Worm (Caenorhabditis elegans) whole organism, L4 larva: ENCODE results near the gene R02F2.9.

Experiments used
- F44E2.7 ChIP-seq: fragments of 200-800 bp; sonication (Bioruptor generic); IDR thresholded peaks from 2 replicates; pipeline ENCODE4 v2.1.2; 2022; ENCODE audit warnings: missing genetic modification characterization, missing compliant biosample characterization
- R02D3.7 ChIP-seq: fragments of 150-350 bp; sonication (generic microtip); optimal IDR thresholded peaks from 3 replicates; lab custom pipeline; 2014; ENCODE audit warnings: missing biosample characterization, missing genetic modification characterization
- T20F7.1 ChIP-seq: fragments of 200-800 bp; sonication (Bioruptor generic); optimal IDR thresholded peaks from 2 replicates; lab custom pipeline; 2018; ENCODE audit warnings: mild to moderate bottlenecking, missing genetic modification characterization, missing compliant biosample characterization
- T26A8.4 ChIP-seq: fragments of 200-800 bp; sonication (Bioruptor generic); IDR thresholded peaks from 2 replicates; pipeline ENCODE4 v1.3.6; 2022; ENCODE audit warnings: missing genetic modification characterization, missing compliant biosample characterization
- Y48G9A.11 ChIP-seq: fragments of 200-800 bp; sonication (Bioruptor generic); IDR thresholded peaks from 2 replicates; pipeline ENCODE4 v1.3.6; 2022; ENCODE audit warnings: missing genetic modification reagents, missing genetic modification characterization, missing compliant biosample characterization
- Y5F2A.4 ChIP-seq: fragments of 200-800 bp; sonication (Bioruptor generic); optimal IDR thresholded peaks from 2 replicates; lab custom pipeline; 2018; ENCODE audit warnings: mild to moderate bottlenecking, missing genetic modification characterization, missing compliant biosample characterization
- ZK546.5 ChIP-seq, 2 experiments: sonication (generic microtip); optimal IDR thresholded peaks; 2 replicates each; lab custom pipeline; 2017; ENCODE audit warnings: missing biosample characterization in 2 of 2, missing genetic modification characterization in 2 of 2
- aha-1 ChIP-seq: fragments of 150-350 bp; peaks from one replicate; lab custom pipeline; 2014; ENCODE audit warnings: missing biosample characterization, missing genetic modification characterization
- ama-1 ChIP-seq: fragments of 150-350 bp; optimal IDR thresholded peaks from 2 replicates; lab custom pipeline; 2014; ENCODE audit warnings: inconsistent platforms, mixed read lengths
- ceh-62 ChIP-seq: sonication (generic microtip); optimal IDR thresholded peaks from 2 replicates; lab custom pipeline; 2017; ENCODE audit warnings: missing biosample characterization, missing genetic modification characterization
- ctbp-1 ChIP-seq: fragments of 200-800 bp; sonication (Bioruptor generic); IDR thresholded peaks from 2 replicates; pipeline ENCODE4 v1.3.6; 2022; ENCODE audit warnings: missing genetic modification reagents, missing genetic modification characterization, missing compliant biosample characterization
- daf-16 ChIP-seq, 3 experiments: sonication (generic microtip); optimal IDR thresholded peaks; 2 replicates each; lab custom pipeline; 2016 to 2017; ENCODE audit warnings: missing genetic modification characterization in 3 of 3, missing genetic modification reagents in 3 of 3, mild to moderate bottlenecking in 2 of 3, missing compliant biosample characterization in 2 of 3, missing biosample characterization in 1 of 3, moderate library complexity in 1 of 3
- dpl-1 ChIP-seq: fragments of 150-350 bp; optimal IDR thresholded peaks from 2 replicates; lab custom pipeline; 2014; ENCODE audit warnings: missing biosample characterization, missing genetic modification reagents, missing genetic modification characterization
- dve-1 ChIP-seq: sonication (generic microtip); optimal IDR thresholded peaks from 2 replicates; lab custom pipeline; 2017; ENCODE audit warnings: antibody characterized with exemption, mild to moderate bottlenecking, missing genetic modification characterization, missing compliant biosample characterization; ENCODE audit not compliant: insufficient read depth
- hif-1 ChIP-seq, 2 experiments: sonication (generic microtip); optimal IDR thresholded peaks; 2 replicates each; lab custom pipeline; 2016 to 2017; ENCODE audit warnings: missing compliant biosample characterization in 2 of 2, missing genetic modification characterization in 2 of 2, missing genetic modification reagents in 2 of 2, missing genotype in 2 of 2, mild to moderate bottlenecking in 1 of 2
- hlh-11 ChIP-seq: fragments of 200-800 bp; sonication (Bioruptor generic); optimal IDR thresholded peaks from 2 replicates; lab custom pipeline; 2018; ENCODE audit warnings: mild to moderate bottlenecking, missing genetic modification characterization, missing compliant biosample characterization
- hlh-30 ChIP-seq: sonication (generic microtip); optimal IDR thresholded peaks from 2 replicates; lab custom pipeline; 2017; ENCODE audit warnings: antibody characterized with exemption, mild to moderate bottlenecking, missing genetic modification characterization, missing compliant biosample characterization; ENCODE audit not compliant: insufficient read depth
- lim-7 ChIP-seq: fragments of 200-800 bp; sonication (Bioruptor generic); IDR thresholded peaks from 2 replicates; pipeline ENCODE4 v1.3.6; 2022; ENCODE audit warnings: missing genetic modification characterization, missing compliant biosample characterization
- lir-3 ChIP-seq: sonication (generic microtip); optimal IDR thresholded peaks from 2 replicates; lab custom pipeline; 2016; ENCODE audit warnings: mild to moderate bottlenecking, missing genetic modification characterization, missing compliant biosample characterization
- lsy-2 ChIP-seq, 2 experiments: fragments of 150-350 bp in 1 of 2; sonication (generic microtip) in 1 of 2; optimal IDR thresholded peaks; 2 replicates each; lab custom pipeline; 2014 to 2017; ENCODE audit warnings: missing biosample characterization in 2 of 2, missing genetic modification characterization in 2 of 2
- madf-5 ChIP-seq, 2 experiments: fragments of 200-800 bp; sonication (Bioruptor generic); IDR thresholded peaks; 2 replicates each; pipeline ENCODE4 v1.3.6; 2022; ENCODE audit warnings: missing compliant biosample characterization in 2 of 2, missing genetic modification characterization in 2 of 2
- mdl-1 ChIP-seq, 2 experiments: fragments of 150-350 bp in 1 of 2; sonication (generic microtip) in 1 of 2; optimal IDR thresholded peaks; 2 replicates each; lab custom pipeline; 2014 to 2017; ENCODE audit warnings: missing biosample characterization in 2 of 2, missing genetic modification characterization in 2 of 2
- mep-1 ChIP-seq: fragments of 150-350 bp; sonication (generic microtip); optimal IDR thresholded peaks from 3 replicates; lab custom pipeline; 2014; ENCODE audit warnings: missing biosample characterization, missing genetic modification characterization
- mes-2 ChIP-seq: sonication (generic microtip); optimal IDR thresholded peaks from 2 replicates; lab custom pipeline; 2016; ENCODE audit warnings: missing genotype, mild to moderate bottlenecking, missing genetic modification characterization, missing compliant biosample characterization; ENCODE audit not compliant: poor library complexity, severe bottlenecking
- mxl-2 ChIP-seq: fragments of 200-800 bp; sonication (Bioruptor generic); conservative IDR thresholded peaks from 2 replicates; pipeline ENCODE4 v1.3.6; 2022; ENCODE audit warnings: missing genetic modification reagents, missing genetic modification characterization, missing compliant biosample characterization
- mxl-3 ChIP-seq: fragments of 200-800 bp; sonication (Bioruptor generic); optimal IDR thresholded peaks from 2 replicates; lab custom pipeline; 2018; ENCODE audit warnings: mild to moderate bottlenecking, missing genetic modification characterization, missing compliant biosample characterization
- nhr-10 ChIP-seq: fragments of 150-350 bp; optimal IDR thresholded peaks from 2 replicates; lab custom pipeline; 2014; ENCODE audit warnings: missing biosample characterization, missing genetic modification characterization
- nhr-25 ChIP-seq: sonication (generic microtip); optimal IDR thresholded peaks from 2 replicates; lab custom pipeline; 2017; ENCODE audit warnings: missing genetic modification characterization, mild to moderate bottlenecking, missing compliant biosample characterization, antibody characterized with exemption, moderate library complexity, borderline replicate concordance; ENCODE audit not compliant: insufficient read depth
- nhr-28 ChIP-seq: fragments of 150-350 bp; optimal IDR thresholded peaks from 2 replicates; lab custom pipeline; 2014; ENCODE audit warnings: missing biosample characterization, missing genetic modification characterization
- nhr-42 ChIP-seq: fragments of 200-800 bp; sonication (Bioruptor generic); IDR thresholded peaks from 2 replicates; pipeline ENCODE4 v1.3.6; 2022; ENCODE audit warnings: missing genetic modification characterization, missing compliant biosample characterization
- nhr-6 ChIP-seq: fragments of 150-350 bp; optimal IDR thresholded peaks from 2 replicates; lab custom pipeline; 2014; ENCODE audit warnings: missing biosample characterization, missing genetic modification characterization
- nhr-76 ChIP-seq: fragments of 150-350 bp; optimal IDR thresholded peaks from 2 replicates; lab custom pipeline; 2014; ENCODE audit warnings: missing biosample characterization, missing genetic modification characterization
- rbr-2 ChIP-seq: sonication (generic microtip); optimal IDR thresholded peaks from 2 replicates; lab custom pipeline; 2016; ENCODE audit warnings: missing genotype, missing genetic modification characterization, missing compliant biosample characterization
- skn-1 ChIP-seq: fragments of 150-350 bp; optimal IDR thresholded peaks from 2 replicates; lab custom pipeline; 2014; ENCODE audit warnings: missing biosample characterization, missing genetic modification characterization
- tra-1 ChIP-seq: fragments of 200-800 bp; sonication (Bioruptor generic); IDR thresholded peaks from 2 replicates; pipeline ENCODE4 v1.3.6; 2022; ENCODE audit warnings: missing genetic modification reagents, missing genetic modification characterization, missing compliant biosample characterization
- unc-39 ChIP-seq: sonication (generic microtip); optimal IDR thresholded peaks from 2 replicates; lab custom pipeline; 2017; ENCODE audit warnings: missing biosample characterization, missing genetic modification characterization
- zfp-2 ChIP-seq: sonication (generic microtip); optimal IDR thresholded peaks from 2 replicates; lab custom pipeline; 2016; ENCODE audit warnings: mild to moderate bottlenecking, missing genetic modification characterization, missing compliant biosample characterization
- zfp-3 ChIP-seq: fragments of 200-800 bp; sonication (Bioruptor generic); conservative IDR thresholded peaks from 2 replicates; pipeline ENCODE4 v1.3.6; 2022; ENCODE audit warnings: missing genetic modification reagents, missing genetic modification characterization, missing compliant biosample characterization

Gene R02F2.9

ce11 chrIII:5495168-5495567 is 3.8 kb upstream of the R02F2.9 start, which contains the start of gene R02F2.8:
TSS of gene R02F2.8 (minus strand) at chrIII:5495268.
- TF ChIP-seq nhr-76 (tag; lab: Kevin White, UChicago) (no peak), nhr-10 (tag; lab: Kevin White, UChicago) (no peak), aha-1 (no peak), T20F7.1 (GFP tag; lab: Kevin White, UChicago) (no peak), ZK546.5 (tag; optimal IDR thresholded peaks at IDR 0.05; lab: Kevin White, UChicago) (no peak), skn-1 (tag; lab: Kevin White, UChicago) (no peak), lsy-2 (tag; optimal IDR thresholded peaks at IDR 0.05; lab: Kevin White, UChicago) (no peak), mxl-3 (GFP tag; lab: Kevin White, UChicago) (no peak), Y5F2A.4 (GFP tag; lab: Kevin White, UChicago) (no peak), F44E2.7 (GFP tag; lab: Robert Waterston, UW) (no peak), zfp-2 (tag; lab: Kevin White, UChicago) (no peak), mxl-2 (GFP tag; lab: Robert Waterston, UW) (no peak), ctbp-1 (GFP tag; lab: Robert Waterston, UW) (no peak), mep-1 (no peak), T26A8.4 (GFP tag; lab: Robert Waterston, UW) (no peak), Y48G9A.11 (GFP tag; lab: Robert Waterston, UW) (no peak), mes-2 (tag; lab: Kevin White, UChicago) (no peak)

- TF ChIP-seq lir-3 (tag; lab: Kevin White, UChicago) (no peak), hlh-30 (tag; lab: Kevin White, UChicago) (peak; percentile 24), T20F7.1 (GFP tag; lab: Kevin White, UChicago) (no peak), zfp-3 (GFP tag; lab: Robert Waterston, UW) (no peak)
These were observed 952 bp downstream of the R02F2.9 start for ce11 chrIII:5499942-5500341.

- no peak for TF ChIP-seq unc-39 (tag; lab: Kevin White, UChicago)
- TF ChIP-seq rbr-2 (tag; lab: Kevin White, UChicago) = no peak
- TF ChIP-seq nhr-42 (GFP tag; lab: Robert Waterston, UW) = no peak
- no peak for TF ChIP-seq ceh-62
- TF ChIP-seq zfp-2 (tag; lab: Kevin White, UChicago) = no peak
- no peak for TF ChIP-seq hlh-30 (tag; lab: Kevin White, UChicago)
These were observed 1.7 kb downstream of the R02F2.9 start for ce11 chrIII:5500732-5501131.

- TF ChIP-seq hlh-30 (tag; lab: Kevin White, UChicago) (peak; percentile 90), dpl-1 (GFP tag; lab: Kevin White, UChicago) (no peak), mep-1 (peak; percentile 17), R02D3.7 (tag; lab: Kevin White, UChicago) (no peak), tra-1 (no peak), nhr-28 (tag; lab: Kevin White, UChicago) (peak; percentile 32), daf-16 (GFP tag; optimal IDR thresholded peaks at IDR 0.05; lab: Kevin White, UChicago) (no peak), daf-16 (tag; optimal IDR thresholded peaks at IDR 0.05; lab: Kevin White, UChicago) (peak; percentile 67), T20F7.1 (GFP tag; lab: Kevin White, UChicago) (no peak), nhr-25 (no peak), madf-5 (GFP tag; IDR thresholded peaks at IDR 0.05; lab: Robert Waterston, UW) (no peak), dve-1 (peak; percentile 59), ama-1 (lab: Kevin White, UChicago) (peak; percentile 36), hif-1 (tag; optimal IDR thresholded peaks at IDR 0.05; lab: Kevin White, UChicago) (peak in 1 of 2 experiments; percentile 38), lim-7 (0 out of 2 replicates have a peak, but pooled peaks have one; percentile 18), aha-1 (peak; percentile 83), lsy-2 (tag; optimal IDR thresholded peaks at IDR 0.05; lab: Kevin White, UChicago) (peak in 1 of 2 experiments; percentile 0), mxl-2 (GFP tag; lab: Robert Waterston, UW) (0 out of 2 replicates have a peak, but pooled peaks have one; percentile 5), hlh-11 (peak; percentile 30), mdl-1 (tag; optimal IDR thresholded peaks at IDR 0.05; lab: Kevin White, UChicago) (peak in 1 of 2 experiments; percentile 50), nhr-6 (tag; lab: Kevin White, UChicago) (peak; percentile 0), skn-1 (tag; lab: Kevin White, UChicago) (no peak)
These were observed 2.6 kb downstream of the R02F2.9 start, which contains the start of gene R02F2.1 for ce11 chrIII:5501358-5502287. TSS of gene R02F2.1 (plus strand) at chrIII:5501885.
